Worm (Caenorhabditis elegans) whole organism, young adult: ENCODE data around the gene F36H12.9.

Experiments
- D2030.7 ChIP-seq: fragments of 200-800 bp; sonication (Bioruptor generic); IDR thresholded peaks from 2 replicates; pipeline ENCODE4 v1.3.6; 2022; ENCODE audit warnings: missing genetic modification reagents, missing genetic modification characterization, missing compliant biosample characterization
- F33H1.4 ChIP-seq: fragments of 200-800 bp; sonication (Bioruptor generic); IDR thresholded peaks from 2 replicates; pipeline ENCODE4 v1.3.6; 2022; ENCODE audit warnings: missing genetic modification reagents, missing genetic modification characterization, missing compliant biosample characterization
- F52B5.7 ChIP-seq: sonication (generic microtip); optimal IDR thresholded peaks from 2 replicates; lab custom pipeline; 2016; ENCODE audit warnings: mild to moderate bottlenecking, missing genetic modification characterization, missing compliant biosample characterization
- akir-1 ChIP-seq: fragments of 200-800 bp; sonication (Bioruptor generic); optimal IDR thresholded peaks from 2 replicates; lab custom pipeline; 2018; ENCODE audit warnings: mild to moderate bottlenecking, missing genetic modification characterization, moderate library complexity, missing compliant biosample characterization
- efl-1 ChIP-seq: fragments of 150-350 bp; optimal IDR thresholded peaks from 2 replicates; lab custom pipeline; 2014; ENCODE audit warnings: missing biosample characterization, missing genetic modification reagents, missing genetic modification characterization
- ekl-4 ChIP-seq: fragments of 200-800 bp; sonication (Bioruptor generic); IDR thresholded peaks from 2 replicates; pipeline ENCODE4 v1.3.6; 2022; ENCODE audit warnings: missing genetic modification reagents, missing genetic modification characterization, missing compliant biosample characterization
- hlh-12 ChIP-seq: sonication (generic microtip); optimal IDR thresholded peaks from 2 replicates; lab custom pipeline; 2016; ENCODE audit warnings: missing genetic modification characterization, missing compliant biosample characterization
- nfya-1 ChIP-seq: sonication (generic microtip); optimal IDR thresholded peaks from 2 replicates; lab custom pipeline; 2017; ENCODE audit warnings: antibody characterized with exemption, missing compliant biosample characterization, missing genetic modification characterization, borderline replicate concordance; ENCODE audit not compliant: insufficient read depth

DNA sequence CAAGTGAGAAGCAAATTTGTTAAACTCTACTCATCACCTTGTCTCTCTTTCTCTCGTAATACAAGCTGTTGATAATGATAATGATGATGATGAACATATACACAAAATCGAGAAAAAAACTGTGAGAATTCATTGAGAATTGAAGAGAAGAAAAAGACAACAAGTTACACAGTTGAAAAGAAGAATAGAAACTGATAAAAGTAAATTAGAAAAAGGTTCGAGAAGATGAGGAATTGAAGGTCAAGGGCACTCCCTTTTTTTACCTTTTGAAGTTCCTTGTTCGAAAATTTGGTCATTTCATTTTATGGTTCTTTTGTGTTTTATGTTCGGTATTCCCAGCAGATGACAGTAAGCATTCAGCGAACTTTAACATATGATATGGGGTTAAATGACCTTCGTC is 40.5 kb upstream of the F36H12.9 start:
- TF ChIP-seq hlh-12: no peak
- TF ChIP-seq efl-1 (GFP tag; lab: Kevin White, UChicago): no peak
- TF ChIP-seq ekl-4 (GFP tag; lab: Robert Waterston, UW): no peak
- no peak for TF ChIP-seq nfya-1 (tag; lab: Kevin White, UChicago)
- no peak for TF ChIP-seq D2030.7 (GFP tag; lab: Robert Waterston, UW)
- TF ChIP-seq F52B5.7 (tag; lab: Kevin White, UChicago): no peak
- TF ChIP-seq F33H1.4 (GFP tag; lab: Robert Waterston, UW): no peak
- TF ChIP-seq akir-1 (GFP tag; lab: Kevin White, UChicago): no peak
